Worm (Caenorhabditis elegans) whole organism, late embryonic: ENCODE data around the gene B0244.5.

ENCODE experiments used
- F13H6.1 ChIP-seq: sonication (generic microtip); optimal IDR thresholded peaks from 2 replicates; lab custom pipeline; 2016; ENCODE audit warnings: missing genetic modification characterization, missing compliant biosample characterization
- ama-1 ChIP-seq: fragments of 150-350 bp; optimal IDR thresholded peaks from 2 replicates; lab custom pipeline; 2014
- ceh-48 ChIP-seq: sonication (generic microtip); optimal IDR thresholded peaks from 2 replicates; lab custom pipeline; 2016; ENCODE audit warnings: missing genetic modification characterization, inconsistent platforms, missing compliant biosample characterization
- ceh-9 ChIP-seq: sonication (generic microtip); optimal IDR thresholded peaks from 2 replicates; lab custom pipeline; 2016; ENCODE audit warnings: mild to moderate bottlenecking, missing genetic modification characterization, inconsistent platforms, missing compliant biosample characterization
- elt-2 ChIP-seq: sonication (generic microtip); optimal IDR thresholded peaks from 2 replicates; lab custom pipeline; 2016; ENCODE audit warnings: missing genetic modification reagents, missing genetic modification characterization, missing compliant biosample characterization
- nfya-1 ChIP-seq: sonication (generic microtip); optimal IDR thresholded peaks from 2 replicates; lab custom pipeline; 2017; ENCODE audit warnings: missing genetic modification characterization, mild to moderate bottlenecking, missing compliant biosample characterization, antibody characterized with exemption, moderate library complexity
- npax-4 ChIP-seq: sonication (generic microtip); optimal IDR thresholded peaks from 2 replicates; lab custom pipeline; 2016; ENCODE audit warnings: missing genetic modification characterization, missing compliant biosample characterization
- pha-4 ChIP-seq: fragments of 150-350 bp; optimal IDR thresholded peaks from 2 replicates; lab custom pipeline; 2018; ENCODE audit warnings: missing biosample characterization, missing genetic modification reagents, missing genetic modification characterization
- pqm-1 ChIP-seq: sonication (generic microtip); optimal IDR thresholded peaks from 2 replicates; lab custom pipeline; 2016; ENCODE audit warnings: missing genetic modification characterization, missing compliant biosample characterization
- sox-2 ChIP-seq: fragments of 200-800 bp; sonication (Bioruptor generic); IDR thresholded peaks from 2 replicates; pipeline ENCODE4 v1.3.6; 2022; ENCODE audit warnings: missing genetic modification reagents, missing genetic modification characterization, missing compliant biosample characterization
- tbx-2 ChIP-seq: sonication (generic microtip); optimal IDR thresholded peaks from 2 replicates; lab custom pipeline; 2016; ENCODE audit warnings: missing genetic modification characterization, missing compliant biosample characterization

ce11 chrIII:5730041-5730440 lies 14.6 kb upstream of the B0244.5 start:
- TF ChIP-seq pha-4 (tag; lab: Kevin White, UChicago) = no peak
- TF ChIP-seq tbx-2 (tag; lab: Kevin White, UChicago) = no peak
- TF ChIP-seq ceh-9 (tag; lab: Kevin White, UChicago) = no peak
- TF ChIP-seq F13H6.1 = no peak
- TF ChIP-seq elt-2 (tag; lab: Kevin White, UChicago) = no peak
- TF ChIP-seq npax-4 (tag; lab: Kevin White, UChicago) = no peak
- TF ChIP-seq ama-1 (lab: Kevin White, UChicago) = no peak
- no peak for TF ChIP-seq ceh-48
- no peak for TF ChIP-seq sox-2 (GFP tag; lab: Robert Waterston, UW)
- TF ChIP-seq pqm-1 = no peak
- TF ChIP-seq nfya-1 = no peak
